Worm (Caenorhabditis elegans): Measurements from ENCODE around the gene clec-27.

ce11 chrV:16848498-16848897 is 5.9 kb upstream of the clec-27 start, which contains the start of the genes clec-36 and clec-26:
- no peak for TF ChIP-seq nhr-43 (tag; optimal IDR thresholded peaks at IDR 0.05; ENCODE audit: poor library complexity, severe bottlenecking)
- no peak for TF ChIP-seq skn-1 (tag; optimal IDR thresholded peaks at IDR 0.05)
- TF ChIP-seq daf-12 (tag; optimal IDR thresholded peaks at IDR 0.05), result no peak
- TF ChIP-seq nhr-12 (tag; optimal IDR thresholded peaks at IDR 0.05), result no peak
- TF ChIP-seq nfya-1 (tag; optimal IDR thresholded peaks at IDR 0.05; ENCODE audit: insufficient read depth), result no peak
- TF ChIP-seq elt-3 (tag; optimal IDR thresholded peaks at IDR 0.05), result no peak
- no peak for TF ChIP-seq lsy-12 (tag; optimal IDR thresholded peaks at IDR 0.05)
- no peak for TF ChIP-seq tbx-2 (tag; optimal IDR thresholded peaks at IDR 0.05)
- no peak for TF ChIP-seq ama-1 (optimal IDR thresholded peaks at IDR 0.05)
- no peak for TF ChIP-seq nhr-237 (tag; optimal IDR thresholded peaks at IDR 0.05)
